Worm (Caenorhabditis elegans): Measurements from ENCODE around the gene lpr-3.

lpr-3 gene

ce11 chrX:11073358-11073757 is 16.2 kb downstream of the lpr-3 start, which contains the start of gene W04G3.5 (continued):
- TF ChIP-seq F55B11.4 (tag; optimal IDR thresholded peaks at IDR 0.05; ENCODE audit: borderline replicate concordance, insufficient read depth) (no peak), F10E7.11 (tag; optimal IDR thresholded peaks at IDR 0.05) (no peak), rpc-1 (optimal IDR thresholded peaks at IDR 0.05) (no peak), rpc-1 (tag; optimal IDR thresholded peaks at IDR 0.05) (no peak), hrde-1 (tag; optimal IDR thresholded peaks at IDR 0.05; ENCODE audit: borderline replicate concordance) (no peak), cebp-2 (GFP tag; IDR thresholded peaks at IDR 0.05) (no peak), sdz-38 (tag; optimal IDR thresholded peaks at IDR 0.05) (no peak)

ce11 chrX:11076491-11076890 is 19.3 kb downstream of the lpr-3 start, which contains the start of gene W04G3.12:
Gene W04G3.12 (minus strand): TSS chrX:11076801.
- TF ChIP-seq hlh-26 (GFP tag; conservative IDR thresholded peaks at IDR 0.05): no peak
- TF ChIP-seq dpl-1 (GFP tag; optimal IDR thresholded peaks at IDR 0.05): no peak
- TF ChIP-seq ccch-3 (GFP tag; optimal IDR thresholded peaks at IDR 0.05): no peak
- no peak for TF ChIP-seq B0035.1 (tag; optimal IDR thresholded peaks at IDR 0.05)
- no peak for TF ChIP-seq lir-1 (GFP tag; conservative IDR thresholded peaks at IDR 0.05)

ce11 chrX:11078150-11078549 is 20.9 kb downstream of the lpr-3 start, which contains the start of gene W04G3.10:
Gene W04G3.10 (minus strand): TSS chrX:11078250.
- TF ChIP-seq B0261.1 (tag; optimal IDR thresholded peaks at IDR 0.05) (no peak), nhr-120 (GFP tag; IDR thresholded peaks at IDR 0.05) (no peak), sdz-38 (tag; optimal IDR thresholded peaks at IDR 0.05) (no peak), tlf-1 (GFP tag; optimal IDR thresholded peaks at IDR 0.05) (no peak), ekl-4 (GFP tag; IDR thresholded peaks at IDR 0.05) (no peak), attf-5 (GFP tag; optimal IDR thresholded peaks at IDR 0.05) (no peak), athp-1 (tag; optimal IDR thresholded peaks at IDR 0.05) (no peak), madf-10 (tag; optimal IDR thresholded peaks at IDR 0.05) (no peak), Y53G8AR.9 (GFP tag; conservative IDR thresholded peaks at IDR 0.05) (no peak), ztf-18 (tag; optimal IDR thresholded peaks at IDR 0.05) (no peak), mcd-1 (GFP tag; IDR thresholded peaks at IDR 0.05) (no peak), egl-18 (GFP tag; IDR thresholded peaks at IDR 0.05) (no peak)

- TF ChIP-seq lsy-27 (tag; optimal IDR thresholded peaks at IDR 0.05; ENCODE audit: borderline replicate concordance, insufficient read depth) (no peak), madf-3 (GFP tag; IDR thresholded peaks at IDR 0.05) (no peak), rec-8 (tag; optimal IDR thresholded peaks at IDR 0.05) (no peak), ztf-28 (GFP tag; IDR thresholded peaks at IDR 0.05) (no peak), nfya-2 (GFP tag; IDR thresholded peaks at IDR 0.05) (no peak), F22D6.2 (tag; optimal IDR thresholded peaks at IDR 0.05) (no peak), B0261.1 (tag; optimal IDR thresholded peaks at IDR 0.05) (no peak), ztf-22 (GFP tag; optimal IDR thresholded peaks at IDR 0.05) (no peak), ceh-58 (GFP tag; IDR thresholded peaks at IDR 0.05) (no peak), ama-1 (optimal IDR thresholded peaks at IDR 0.05) (no peak), ama-1 (GFP tag; optimal IDR thresholded peaks at IDR 0.05) (no peak), madf-6 (GFP tag; IDR thresholded peaks at IDR 0.05) (no peak), Y56A3A.18 (GFP tag; IDR thresholded peaks at IDR 0.05) (no peak), hlh-26 (GFP tag; conservative IDR thresholded peaks at IDR 0.05) (no peak)
These were observed 22.5 kb downstream of the lpr-3 start, which contains the start of gene W04G3.13 for ce11 chrX:11079667-11080066. Gene W04G3.13 (minus strand): TSS chrX:11079767.
